Worm (Caenorhabditis elegans): ENCODE results near the gene gst-3.

The gst-3 gene

ce11 chrIV:10148938-10149337 lies 8.9 kb upstream of the gst-3 start, which contains the start of gene pigs-1:
TSS of gene pigs-1 (minus strand) at chrIV:10149038.
- TF ChIP-seq F10E7.11 (tag; optimal IDR thresholded peaks at IDR 0.05) (no peak), T26A5.8 (tag; optimal IDR thresholded peaks at IDR 0.05) (no peak), dox-1 (GFP tag; IDR thresholded peaks at IDR 0.05) (no peak), aptf-2 (GFP tag; conservative IDR thresholded peaks at IDR 0.05) (no peak), attf-6 (GFP tag; IDR thresholded peaks at IDR 0.05) (no peak)

- TF ChIP-seq unc-62 (GFP tag; optimal IDR thresholded peaks at IDR 0.05): no peak
- no peak for TF ChIP-seq lin-40 (tag; optimal IDR thresholded peaks at IDR 0.05)
- TF ChIP-seq ztf-18 (tag; optimal IDR thresholded peaks at IDR 0.05): no peak
- TF ChIP-seq fkh-3 (tag; optimal IDR thresholded peaks at IDR 0.05): no peak
- TF ChIP-seq dox-1 (GFP tag; IDR thresholded peaks at IDR 0.05): no peak
- no peak for TF ChIP-seq nfya-2 (GFP tag; IDR thresholded peaks at IDR 0.05)
- no peak for TF ChIP-seq tbp1 (GFP tag; optimal IDR thresholded peaks at IDR 0.05)
- no peak for TF ChIP-seq lir-1 (GFP tag; conservative IDR thresholded peaks at IDR 0.05)
- no peak for TF ChIP-seq nhr-80 (tag; optimal IDR thresholded peaks at IDR 0.05)
- TF ChIP-seq F49E8.2 (tag; optimal IDR thresholded peaks at IDR 0.05; ENCODE audit: insufficient read depth): no peak
- TF ChIP-seq ceh-91 (GFP tag; IDR thresholded peaks at IDR 0.05): no peak
- no peak for TF ChIP-seq hrde-1 (tag; optimal IDR thresholded peaks at IDR 0.05; ENCODE audit: borderline replicate concordance)
- no peak for TF ChIP-seq nhr-27 (tag; optimal IDR thresholded peaks at IDR 0.05)
- no peak for TF ChIP-seq sdz-38 (tag; optimal IDR thresholded peaks at IDR 0.05)
- TF ChIP-seq ceh-100 (GFP tag; IDR thresholded peaks at IDR 0.05): no peak
These were observed 6.8 kb upstream of the gst-3 start, which contains the start of gene T14G10.8 for ce11 chrIV:10146885-10147284. TSS of gene T14G10.8 (minus strand) at chrIV:10146985.

- TF ChIP-seq madf-8 (GFP tag; conservative IDR thresholded peaks at IDR 0.05) (peak; percentile 60), him-1 (tag; optimal IDR thresholded peaks at IDR 0.05) (no peak), rpc-1 (optimal IDR thresholded peaks at IDR 0.05) (no peak), rpc-1 (tag; optimal IDR thresholded peaks at IDR 0.05) (no peak), snpc-1.3 (tag; optimal IDR thresholded peaks at IDR 0.05; ENCODE audit: insufficient read depth) (no peak), madf-6 (GFP tag; IDR thresholded peaks at IDR 0.05) (peak; percentile 76), Y67H2A.10 (GFP tag; conservative IDR thresholded peaks at IDR 0.05) (no peak), lir-1 (GFP tag; conservative IDR thresholded peaks at IDR 0.05) (no peak), ceh-91 (GFP tag; IDR thresholded peaks at IDR 0.05) (no peak)
These were observed 4.9 kb upstream of the gst-3 start for ce11 chrIV:10144909-10145308.

- TF ChIP-seq B0019.2 (GFP tag; conservative IDR thresholded peaks at IDR 0.05) (no peak), ccch-3 (GFP tag; optimal IDR thresholded peaks at IDR 0.05) (no peak), xnd-1 (tag; optimal IDR thresholded peaks at IDR 0.05) (no peak), Y56A3A.18 (GFP tag; IDR thresholded peaks at IDR 0.05) (no peak), ceh-100 (GFP tag; IDR thresholded peaks at IDR 0.05) (no peak), gei-17 (GFP tag; optimal IDR thresholded peaks at IDR 0.05) (no peak), lin-54 (GFP tag; optimal IDR thresholded peaks at IDR 0.05) (no peak), rec-8 (tag; optimal IDR thresholded peaks at IDR 0.05) (no peak), F55B11.4 (tag; optimal IDR thresholded peaks at IDR 0.05; ENCODE audit: borderline replicate concordance, insufficient read depth) (no peak), rcor-1 (GFP tag; IDR thresholded peaks at IDR 0.05) (no peak), F33H1.4 (GFP tag; IDR thresholded peaks at IDR 0.05) (no peak)
These were observed 4.4 kb upstream of the gst-3 start for ce11 chrIV:10144487-10144886.

All from whole organism, young adult.